Worm (Caenorhabditis elegans) whole organism, mixed stage, embryonic: ENCODE data around the gene K12B6.11.

Experiments used
- bed-3 ChIP-seq: fragments of 200-800 bp; sonication (Bioruptor generic); optimal IDR thresholded peaks from 3 replicates; lab custom pipeline; 2018; ENCODE audit warnings: mild to moderate bottlenecking, missing genetic modification characterization, moderate library complexity, missing compliant biosample characterization
- lin-13 ChIP-seq: fragments of 150-350 bp; optimal IDR thresholded peaks from 2 replicates; lab custom pipeline; 2014; ENCODE audit warnings: missing biosample characterization, missing genetic modification characterization
- nhr-237 ChIP-seq: fragments of 150-350 bp; optimal IDR thresholded peaks from 2 replicates; lab custom pipeline; 2014; ENCODE audit warnings: missing biosample characterization, missing genetic modification characterization
- pha-4 ChIP-seq: fragments of 150-350 bp; optimal IDR thresholded peaks from 2 replicates; lab custom pipeline; 2018; ENCODE audit warnings: missing biosample characterization, missing genetic modification reagents, missing genetic modification characterization

DNA sequence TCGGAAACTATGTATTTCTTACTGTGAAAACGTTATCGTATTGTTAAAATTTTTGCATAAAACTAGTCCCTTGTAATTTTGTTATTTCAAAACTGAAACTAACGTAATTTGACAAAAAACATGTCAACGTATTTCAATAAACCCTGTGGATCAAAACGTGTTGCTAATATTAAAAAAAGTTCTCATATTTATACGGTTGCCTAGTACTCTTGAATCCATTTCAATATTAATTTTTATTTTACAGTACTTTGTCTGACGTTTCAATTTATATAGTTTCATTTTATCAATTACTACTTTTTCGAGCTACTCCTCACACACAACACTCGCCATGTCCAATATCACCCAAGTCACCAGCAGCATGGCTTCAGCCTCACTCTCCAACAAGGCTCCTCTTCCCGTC, 14.8 kb downstream of the K12B6.11 start, which contains the start of gene sago-1:
- TF ChIP-seq bed-3 (GFP tag; lab: Kevin White, UChicago) (no peak), pha-4 (tag; lab: Kevin White, UChicago) (no peak), lin-13 (no peak), nhr-237 (tag; lab: Kevin White, UChicago) (no peak)
